Worm (Caenorhabditis elegans): ENCODE measurements around the gene nstp-3.
A peak's percentile ranks its signal among the peaks of the same experiment; 100 is the strongest.

The nstp-3 gene

DNA sequence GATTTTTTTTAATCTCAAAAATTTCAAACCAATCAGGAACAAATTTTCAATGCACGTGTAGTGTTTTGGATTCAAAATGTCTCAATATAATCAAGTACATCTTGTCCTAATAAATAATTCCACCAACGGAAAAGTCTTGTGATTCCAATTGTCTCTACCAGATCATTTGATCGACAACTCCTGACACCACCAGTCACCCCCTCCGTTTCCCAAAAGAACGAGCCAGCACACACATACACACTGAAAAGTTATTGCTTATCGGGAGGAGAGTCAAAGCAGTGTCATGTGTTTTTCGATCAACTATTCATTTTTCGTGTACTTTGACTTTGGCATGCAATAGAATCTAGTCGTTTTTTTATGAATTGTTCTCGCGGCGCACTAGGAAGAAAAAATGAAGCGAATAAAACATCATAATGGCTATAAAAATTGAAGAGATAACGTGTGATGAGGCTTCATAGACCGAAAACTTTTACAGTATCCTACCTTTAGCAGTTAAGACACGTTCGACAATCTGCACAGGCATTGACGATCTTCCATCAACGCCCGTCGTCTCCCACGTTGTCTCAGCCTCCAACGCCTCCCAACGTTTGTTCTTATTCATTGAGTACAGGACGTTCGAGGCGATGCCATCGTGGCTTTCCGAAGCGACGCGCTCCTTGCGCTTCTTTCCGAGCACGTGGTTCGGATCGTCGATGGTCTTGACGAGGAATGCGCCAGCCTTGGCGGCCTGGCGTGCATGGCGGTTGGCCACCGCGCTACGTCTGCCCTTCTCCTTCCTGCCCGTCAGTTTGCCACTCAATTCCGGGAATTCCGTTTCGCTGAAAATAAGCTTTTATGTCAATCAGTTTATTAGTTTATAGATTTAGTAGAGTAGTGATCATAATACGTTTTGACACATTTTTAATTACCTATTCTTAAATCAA, 45.6 kb upstream of the nstp-3 start (continued):
- TF ChIP-seq sdz-12 (GFP tag; optimal IDR thresholded peaks at IDR 0.05) (no peak), F49E8.2 (tag; optimal IDR thresholded peaks at IDR 0.05; ENCODE audit: borderline replicate concordance) (no peak), egl-43 (GFP tag; IDR thresholded peaks at IDR 0.05) (peak; percentile 59; the same call in 1 of the 2 replicates), zip-11 (GFP tag; IDR thresholded peaks at IDR 0.05) (no peak), duxl-1 (tag; optimal IDR thresholded peaks at IDR 0.05; ENCODE audit: poor library complexity) (no peak), skn-1 (tag; optimal IDR thresholded peaks at IDR 0.05) (no peak), ztf-11 (tag; optimal IDR thresholded peaks at IDR 0.05) (no peak), arid-1 (GFP tag; conservative IDR thresholded peaks at IDR 0.05) (no peak), lin-29 (GFP tag; IDR thresholded peaks at IDR 0.05) (peak; percentile 53; the same call in 1 of the 2 replicates), pqm-1 (tag; optimal IDR thresholded peaks at IDR 0.05) (no peak), Y5F2A.4 (GFP tag; optimal IDR thresholded peaks at IDR 0.05) (no peak), nhr-41 (GFP tag; IDR thresholded peaks at IDR 0.05) (no peak), mxl-3 (GFP tag; optimal IDR thresholded peaks at IDR 0.05) (no peak), nhr-10 (tag; optimal IDR thresholded peaks at IDR 0.05) (no peak), mes-2 (tag; optimal IDR thresholded peaks at IDR 0.05; ENCODE audit: poor library complexity, severe bottlenecking) (peak; percentile 11), lin-13 (GFP tag; optimal IDR thresholded peaks at IDR 0.05) (no peak), set-16 (GFP tag; IDR thresholded peaks at IDR 0.05) (peak; percentile 95), nhr-42 (GFP tag; IDR thresholded peaks at IDR 0.05) (0 out of 2 replicates have a peak, but pooled peaks have one; percentile 30), cey-2 (tag; optimal IDR thresholded peaks at IDR 0.05; ENCODE audit: borderline replicate concordance, insufficient read depth) (no peak), ZK337.2 (GFP tag; IDR thresholded peaks at IDR 0.05) (no peak), mdl-1 (tag; optimal IDR thresholded peaks at IDR 0.05) (peak; percentile 34 to 74), ceh-28 (tag; optimal IDR thresholded peaks at IDR 0.05) (no peak), ceh-32 (tag; optimal IDR thresholded peaks at IDR 0.05; ENCODE audit: poor library complexity) (no peak), ZK546.5 (tag; optimal IDR thresholded peaks at IDR 0.05) (no peak), zip-2 (tag; optimal IDR thresholded peaks at IDR 0.05) (no peak), unc-62 (GFP tag; optimal IDR thresholded peaks at IDR 0.05 in 1 of 2) (peak in 1 of 2 experiments; percentile 95), unc-62 (tag; optimal IDR thresholded peaks at IDR 0.05) (no peak)

DNA sequence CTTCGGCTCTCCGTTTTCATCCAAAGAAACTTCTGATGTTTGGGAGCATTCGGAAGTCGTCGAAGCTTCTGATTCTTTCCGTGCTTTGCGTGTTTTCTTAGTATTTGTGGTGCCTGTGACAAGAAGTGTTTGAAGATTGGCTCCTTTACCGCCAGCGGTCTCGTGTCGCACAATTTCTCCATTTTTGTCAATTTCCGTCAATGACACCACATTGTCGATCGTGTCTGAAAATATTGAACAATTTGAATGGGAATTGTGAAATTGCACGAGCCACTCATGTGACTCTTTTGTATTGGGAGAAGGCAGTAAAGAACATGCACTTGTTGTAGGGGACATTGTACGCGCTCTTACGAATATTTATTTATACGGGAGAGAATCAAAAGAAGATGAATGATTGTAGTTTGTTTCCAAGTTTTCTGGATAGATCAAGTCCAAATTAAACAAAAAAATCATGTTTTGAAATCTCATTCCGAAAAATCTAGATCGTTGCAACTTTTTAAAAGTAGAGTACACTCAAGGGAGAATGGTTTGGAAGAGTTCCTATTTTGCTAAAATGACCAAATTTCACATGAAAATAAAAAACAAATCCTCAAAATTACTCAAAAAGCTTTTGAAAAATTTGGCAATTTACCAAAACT, 44.6 kb upstream of the nstp-3 start:
- no peak for TF ChIP-seq spr-3 (GFP tag; optimal IDR thresholded peaks at IDR 0.05)
- TF ChIP-seq set-16 (GFP tag; IDR thresholded peaks at IDR 0.05): no peak
- no peak for TF ChIP-seq unc-39 (tag; optimal IDR thresholded peaks at IDR 0.05)
- TF ChIP-seq lir-3 (tag; optimal IDR thresholded peaks at IDR 0.05): no peak
- no peak for TF ChIP-seq ces-1 (GFP tag; optimal IDR thresholded peaks at IDR 0.05)
- TF ChIP-seq mep-1 (tag; optimal IDR thresholded peaks at IDR 0.05): peak; percentile 24
- TF ChIP-seq hlh-30 (tag; optimal IDR thresholded peaks at IDR 0.05; ENCODE audit: insufficient read depth): peak; percentile 76
- no peak for TF ChIP-seq F10B5.3 (tag; optimal IDR thresholded peaks at IDR 0.05)
- no peak for TF ChIP-seq F49E8.2 (tag; optimal IDR thresholded peaks at IDR 0.05; ENCODE audit: borderline replicate concordance)
- TF ChIP-seq daf-12 (tag; optimal IDR thresholded peaks at IDR 0.05): no peak
- no peak for TF ChIP-seq ctbp-1 (GFP tag; IDR thresholded peaks at IDR 0.05)
- 0 out of 2 replicates have a peak, but pooled peaks have one; percentile 31 for TF ChIP-seq D1046.2 (GFP tag; IDR thresholded peaks at IDR 0.05)
- TF ChIP-seq nhr-28 (tag; optimal IDR thresholded peaks at IDR 0.05): peak; percentile 67
- no peak for TF ChIP-seq F44E2.7 (GFP tag; IDR thresholded peaks at IDR 0.05)
- TF ChIP-seq snpc-1.2 (GFP tag; IDR thresholded peaks at IDR 0.05): peak; percentile 57
- TF ChIP-seq unc-62 (GFP tag; optimal IDR thresholded peaks at IDR 0.05 in 1 of 2): peak in 1 of 2 experiments; percentile 79
- TF ChIP-seq unc-62 (tag; optimal IDR thresholded peaks at IDR 0.05): no peak
- no peak for TF ChIP-seq aly-2 (tag; optimal IDR thresholded peaks at IDR 0.05)
- no peak for TF ChIP-seq ZK546.5 (tag; optimal IDR thresholded peaks at IDR 0.05)
- TF ChIP-seq egl-43 (GFP tag; IDR thresholded peaks at IDR 0.05): no peak
- TF ChIP-seq ztf-7 (tag; optimal IDR thresholded peaks at IDR 0.05): no peak
- no peak for TF ChIP-seq daf-16 (GFP tag; optimal IDR thresholded peaks at IDR 0.05)
- peak; percentile 47 for TF ChIP-seq daf-16 (tag; optimal IDR thresholded peaks at IDR 0.05)
- no peak; the same call in 1 of the 2 replicates for TF ChIP-seq T26A8.4 (GFP tag; IDR thresholded peaks at IDR 0.05)
- 0 out of 2 replicates have a peak, but pooled peaks have one; percentile 7 for TF ChIP-seq ceh-20 (GFP tag; IDR thresholded peaks at IDR 0.05)
- no peak for TF ChIP-seq lin-39 (tag; optimal IDR thresholded peaks at IDR 0.05)

Measured in whole organism, L4 larva.